Worm (Caenorhabditis elegans) whole organism, L1 larva: ENCODE measurements around the gene dyla-1.

Source experiments
- C04F5.9 ChIP-seq: sonication (generic microtip); optimal IDR thresholded peaks from 2 replicates; lab custom pipeline; 2016; ENCODE audit warnings: missing genetic modification characterization, missing compliant biosample characterization
- F16B12.6 ChIP-seq: fragments of 150-350 bp; optimal IDR thresholded peaks from 2 replicates; lab custom pipeline; 2014; ENCODE audit warnings: missing biosample characterization, missing genetic modification characterization
- alr-1 ChIP-seq: fragments of 200-800 bp; sonication (Bioruptor generic); optimal IDR thresholded peaks from 2 replicates; lab custom pipeline; 2018; ENCODE audit warnings: borderline replicate concordance, mild to moderate bottlenecking, missing genetic modification characterization, missing compliant biosample characterization
- ama-1 ChIP-seq: fragments of 150-350 bp; optimal IDR thresholded peaks from 2 replicates; lab custom pipeline; 2014
- ceh-63 ChIP-seq: fragments of 200-800 bp; sonication (Bioruptor generic); optimal IDR thresholded peaks from 2 replicates; lab custom pipeline; 2018; ENCODE audit warnings: mild to moderate bottlenecking, missing genetic modification characterization, missing compliant biosample characterization
- ceh-82 ChIP-seq, 3 experiments: fragments of 150-350 bp in 1 of 3; sonication (generic microtip) in 2 of 3; optimal IDR thresholded peaks; 2 replicates each; lab custom pipeline; 2014 to 2017; ENCODE audit warnings: missing biosample characterization in 3 of 3, missing genetic modification characterization in 3 of 3
- ceh-88 ChIP-seq: fragments of 200-800 bp; sonication (Bioruptor generic); IDR thresholded peaks from 2 replicates; pipeline ENCODE4 v1.3.6; 2022; ENCODE audit warnings: missing genetic modification characterization, missing compliant biosample characterization
- ces-1 ChIP-seq: fragments of 150-350 bp; optimal IDR thresholded peaks from 2 replicates; lab custom pipeline; 2014; ENCODE audit warnings: missing biosample characterization, missing genetic modification reagents, missing genetic modification characterization
- dpl-1 ChIP-seq, 3 experiments: fragments of 150-350 bp in 2 of 3; sonication (generic microtip) in 1 of 3; optimal IDR thresholded peaks; 2 replicates each; lab custom pipeline; 2014 to 2017; ENCODE audit warnings: missing biosample characterization in 3 of 3, missing genetic modification characterization in 3 of 3, missing genetic modification reagents in 3 of 3
- dsc-1 ChIP-seq: sonication (generic microtip); optimal IDR thresholded peaks from 2 replicates; lab custom pipeline; 2016; ENCODE audit warnings: mild to moderate bottlenecking, missing genetic modification characterization, missing compliant biosample characterization
- efl-3 ChIP-seq: fragments of 200-800 bp; sonication (Bioruptor generic); optimal IDR thresholded peaks from 2 replicates; lab custom pipeline; 2018; ENCODE audit warnings: mild to moderate bottlenecking, missing genetic modification characterization, missing compliant biosample characterization
- egl-13 ChIP-seq: sonication (generic microtip); optimal IDR thresholded peaks from 2 replicates; lab custom pipeline; 2016; ENCODE audit warnings: missing genotype, missing genetic modification reagents, missing genetic modification characterization, missing compliant biosample characterization
- egl-27 ChIP-seq, 2 experiments: fragments of 150-350 bp in 1 of 2; sonication (generic microtip); optimal IDR thresholded peaks; 3 replicates each; lab custom pipeline; 2017 to 2018; ENCODE audit warnings: missing biosample characterization in 2 of 2, missing genetic modification characterization in 2 of 2, missing genetic modification reagents in 2 of 2
- elt-2 ChIP-seq: sonication (generic microtip); optimal IDR thresholded peaks from 2 replicates; lab custom pipeline; 2016; ENCODE audit warnings: missing genetic modification characterization, mild to moderate bottlenecking, inconsistent platforms, missing compliant biosample characterization, missing genetic modification reagents
- fkh-10 ChIP-seq: sonication (generic microtip); optimal IDR thresholded peaks from 2 replicates; lab custom pipeline; 2017; ENCODE audit warnings: missing biosample characterization, missing genetic modification reagents, missing genetic modification characterization
- fkh-4 ChIP-seq: sonication (generic microtip); optimal IDR thresholded peaks from 2 replicates; lab custom pipeline; 2016; ENCODE audit warnings: missing compliant biosample characterization, missing genetic modification characterization, borderline replicate concordance
- fkh-8 ChIP-seq: sonication (generic microtip); optimal IDR thresholded peaks from 2 replicates; lab custom pipeline; 2016; ENCODE audit warnings: mild to moderate bottlenecking, missing genetic modification characterization, missing compliant biosample characterization
- fos-1 ChIP-seq: fragments of 150-350 bp; optimal IDR thresholded peaks from 2 replicates; lab custom pipeline; 2014; ENCODE audit warnings: missing biosample characterization, missing genetic modification characterization
- grh-1 ChIP-seq: fragments of 200-800 bp; sonication (Bioruptor generic); IDR thresholded peaks from 2 replicates; pipeline ENCODE4 v1.3.6; 2022; ENCODE audit warnings: missing genetic modification reagents, missing genetic modification characterization, missing compliant biosample characterization
- hlh-4 ChIP-seq: sonication (generic microtip); optimal IDR thresholded peaks from 2 replicates; lab custom pipeline; 2016; ENCODE audit warnings: mild to moderate bottlenecking, missing genetic modification characterization, missing compliant biosample characterization
- hpl-2 ChIP-seq: fragments of 150-350 bp; optimal IDR thresholded peaks from 2 replicates; lab custom pipeline; 2014; ENCODE audit warnings: missing biosample characterization, missing genetic modification reagents, missing genetic modification characterization
- irx-1 ChIP-seq: sonication (generic microtip); optimal IDR thresholded peaks from 2 replicates; lab custom pipeline; 2016; ENCODE audit warnings: missing genetic modification characterization, missing compliant biosample characterization
- isw-1 ChIP-seq: fragments of 200-800 bp; sonication (Bioruptor generic); IDR thresholded peaks from 2 replicates; pipeline ENCODE4 v1.3.6; 2022; ENCODE audit warnings: missing genetic modification characterization, missing compliant biosample characterization
- jun-1 ChIP-seq: fragments of 150-350 bp; optimal IDR thresholded peaks from 2 replicates; lab custom pipeline; 2014; ENCODE audit warnings: missing biosample characterization, missing genetic modification reagents, missing genetic modification characterization
- lin-14 ChIP-seq: fragments of 200-800 bp; sonication (Bioruptor generic); optimal IDR thresholded peaks from 2 replicates; lab custom pipeline; 2018; ENCODE audit warnings: mild to moderate bottlenecking, missing genetic modification characterization, moderate library complexity, missing compliant biosample characterization
- lin-15B ChIP-seq: fragments of 150-350 bp; sonication (generic microtip); optimal IDR thresholded peaks from 3 replicates; lab custom pipeline; 2014; ENCODE audit warnings: missing biosample characterization, missing genetic modification characterization
- lir-3 ChIP-seq: sonication (generic microtip); optimal IDR thresholded peaks from 2 replicates; lab custom pipeline; 2016; ENCODE audit warnings: mild to moderate bottlenecking, missing genetic modification characterization, moderate library complexity, missing compliant biosample characterization; ENCODE audit not compliant: poor library complexity
- mab-9 ChIP-seq: fragments of 200-800 bp; sonication (Bioruptor generic); IDR thresholded peaks from 2 replicates; pipeline ENCODE4 v1.3.6; 2022; ENCODE audit warnings: missing genetic modification reagents, missing genetic modification characterization, missing compliant biosample characterization
- mdl-1 ChIP-seq, 2 experiments: fragments of 150-350 bp; optimal IDR thresholded peaks; 2 replicates each; lab custom pipeline; 2014 to 2017; ENCODE audit warnings: missing biosample characterization in 2 of 2, missing genetic modification characterization in 2 of 2, inconsistent platforms in 1 of 2
- nhr-11 ChIP-seq: fragments of 150-350 bp; optimal IDR thresholded peaks from 2 replicates; lab custom pipeline; 2014; ENCODE audit warnings: missing biosample characterization, missing genetic modification characterization
- nhr-12 ChIP-seq: sonication (generic microtip); optimal IDR thresholded peaks from 2 replicates; lab custom pipeline; 2017; ENCODE audit warnings: missing biosample characterization, missing genetic modification characterization
- nhr-237 ChIP-seq: fragments of 150-350 bp; optimal IDR thresholded peaks from 2 replicates; lab custom pipeline; 2014; ENCODE audit warnings: missing biosample characterization, missing genetic modification characterization
- nhr-28 ChIP-seq: fragments of 150-350 bp; optimal IDR thresholded peaks from 2 replicates; lab custom pipeline; 2014; ENCODE audit warnings: missing biosample characterization, missing genetic modification characterization
- nhr-47 ChIP-seq: sonication (generic microtip); optimal IDR thresholded peaks from 2 replicates; lab custom pipeline; 2016; ENCODE audit warnings: mild to moderate bottlenecking, missing genetic modification characterization, moderate library complexity, missing compliant biosample characterization
- nhr-77 ChIP-seq: fragments of 150-350 bp; optimal IDR thresholded peaks from 2 replicates; lab custom pipeline; 2014; ENCODE audit warnings: missing biosample characterization, missing genetic modification characterization
- nhr-84 ChIP-seq: sonication (generic microtip); optimal IDR thresholded peaks from 2 replicates; lab custom pipeline; 2017; ENCODE audit warnings: missing biosample characterization, missing genetic modification characterization
- nhr-85 ChIP-seq: sonication (generic microtip); peaks from one replicate; lab custom pipeline; 2016; ENCODE audit warnings: missing genetic modification characterization, inconsistent platforms, missing compliant biosample characterization
- nhr-90 ChIP-seq: sonication (generic microtip); optimal IDR thresholded peaks from 2 replicates; lab custom pipeline; 2016; ENCODE audit warnings: mild to moderate bottlenecking, missing genetic modification characterization, missing compliant biosample characterization; ENCODE audit not compliant: poor library complexity
- pag-3 ChIP-seq: sonication (generic microtip); optimal IDR thresholded peaks from 2 replicates; lab custom pipeline; 2017; ENCODE audit warnings: missing genetic modification characterization, mild to moderate bottlenecking, missing compliant biosample characterization, antibody characterized with exemption, borderline replicate concordance; ENCODE audit not compliant: insufficient read depth
- pax-3 ChIP-seq: fragments of 200-800 bp; sonication (Bioruptor generic); optimal IDR thresholded peaks from 2 replicates; lab custom pipeline; 2018; ENCODE audit warnings: mild to moderate bottlenecking, missing genetic modification characterization, moderate library complexity, missing compliant biosample characterization
- rnt-1 ChIP-seq: sonication (generic microtip); optimal IDR thresholded peaks from 2 replicates; lab custom pipeline; 2016; ENCODE audit warnings: mild to moderate bottlenecking, missing genetic modification characterization, moderate library complexity, missing compliant biosample characterization
- sptf-1 ChIP-seq: fragments of 150-350 bp; optimal IDR thresholded peaks from 2 replicates; lab custom pipeline; 2014; ENCODE audit warnings: missing biosample characterization, missing genetic modification characterization
- swsn-7 ChIP-seq: sonication (generic microtip); optimal IDR thresholded peaks from 2 replicates; lab custom pipeline; 2016; ENCODE audit warnings: missing genetic modification characterization, missing compliant biosample characterization
- tbx-2 ChIP-seq: sonication (generic microtip); optimal IDR thresholded peaks from 2 replicates; lab custom pipeline; 2016; ENCODE audit warnings: missing genetic modification characterization, missing compliant biosample characterization
- unc-130 ChIP-seq: fragments of 150-350 bp; optimal IDR thresholded peaks from 2 replicates; lab custom pipeline; 2017; ENCODE audit warnings: missing biosample characterization, missing genetic modification characterization, inconsistent platforms
- vab-15 ChIP-seq: sonication (generic microtip); optimal IDR thresholded peaks from 2 replicates; lab custom pipeline; 2017; ENCODE audit warnings: missing genotype, mild to moderate bottlenecking, missing genetic modification characterization, missing compliant biosample characterization
- xbp-1 ChIP-seq: sonication (generic microtip); optimal IDR thresholded peaks from 2 replicates; lab custom pipeline; 2016; ENCODE audit warnings: missing genetic modification characterization, missing compliant biosample characterization
- zag-1 ChIP-seq: fragments of 150-350 bp; optimal IDR thresholded peaks from 2 replicates; lab custom pipeline; 2014; ENCODE audit warnings: missing biosample characterization, missing genetic modification characterization
- zip-4 ChIP-seq: fragments of 200-800 bp; sonication (Bioruptor generic); optimal IDR thresholded peaks from 2 replicates; lab custom pipeline; 2018; ENCODE audit warnings: mild to moderate bottlenecking, missing genetic modification characterization, moderate library complexity, missing compliant biosample characterization
- ztf-11 ChIP-seq, 2 experiments: sonication (generic microtip); optimal IDR thresholded peaks; 2 replicates each; lab custom pipeline; 2016 to 2017; ENCODE audit warnings: missing genetic modification characterization in 2 of 2, missing biosample characterization in 1 of 2, missing compliant biosample characterization in 1 of 2

The dyla-1 gene

ce11 chrX:16795978-16796377 is 44.9 kb upstream of the dyla-1 start, which contains the start of gene aak-2:
Gene aak-2, plus strand, starts transcription at chrX:16796087.
- TF ChIP-seq lin-14 (GFP tag; lab: Kevin White, UChicago), result peak; percentile 33
- no peak for TF ChIP-seq tbx-2 (tag; lab: Kevin White, UChicago)
- no peak for TF ChIP-seq nhr-84 (tag; lab: Kevin White, UChicago)
- peak; percentile 76 for TF ChIP-seq nhr-85 (tag; lab: Kevin White, UChicago)

ce11 chrX:16796826-16797225 is 44.0 kb upstream of the dyla-1 start:
- TF ChIP-seq zip-4 (GFP tag; lab: Kevin White, UChicago) (peak; percentile 46), swsn-7 (tag; lab: Kevin White, UChicago) (peak; percentile 92), irx-1 (peak; percentile 74), nhr-85 (tag; lab: Kevin White, UChicago) (peak; percentile 96), jun-1 (tag; lab: Kevin White, UChicago) (peak; percentile 81), mdl-1 (tag; optimal IDR thresholded peaks at IDR 0.05; lab: Kevin White, UChicago) (peak; percentile 55 to 99), lir-3 (tag; lab: Kevin White, UChicago) (peak; percentile 69), ces-1 (GFP tag; lab: Kevin White, UChicago) (no peak), grh-1 (peak; percentile 65), hlh-4 (tag; lab: Kevin White, UChicago) (no peak), dpl-1 (GFP tag; optimal IDR thresholded peaks at IDR 0.05; lab: Kevin White, UChicago) (peak; percentile 59 to 65 (median 61)), egl-27 (tag; optimal IDR thresholded peaks at IDR 0.05; lab: Kevin White, UChicago) (peak; percentile 69 to 77), vab-15 (peak; percentile 80), fkh-10 (GFP tag; lab: Kevin White, UChicago) (peak; percentile 98), sptf-1 (no peak), nhr-77 (tag; lab: Kevin White, UChicago) (peak; percentile 75), elt-2 (tag; lab: Kevin White, UChicago) (peak; percentile 66), ceh-88 (GFP tag; lab: Robert Waterston, UW) (peak; percentile 84), C04F5.9 (tag; lab: Kevin White, UChicago) (no peak), zag-1 (no peak), nhr-47 (tag; lab: Kevin White, UChicago) (peak; percentile 91), efl-3 (no peak), hpl-2 (peak; percentile 80), nhr-11 (tag; lab: Kevin White, UChicago) (peak; percentile 85), fkh-8 (tag; lab: Kevin White, UChicago) (peak; percentile 98), lin-15B (tag; lab: Kevin White, UChicago) (peak; percentile 23), ama-1 (peak; percentile 34), dsc-1 (tag; lab: Kevin White, UChicago) (peak; percentile 86), isw-1 (GFP tag; lab: Robert Waterston, UW) (peak; percentile 68), egl-13 (tag; lab: Kevin White, UChicago) (peak; percentile 90), nhr-28 (no peak), ceh-63 (GFP tag; lab: Kevin White, UChicago) (no peak), ztf-11 (tag; optimal IDR thresholded peaks at IDR 0.05; lab: Kevin White, UChicago) (peak in 1 of 2 experiments; percentile 54), rnt-1 (peak; percentile 86), pax-3 (tag; lab: Kevin White, UChicago) (peak; percentile 80), nhr-237 (tag; lab: Kevin White, UChicago) (peak; percentile 66), F16B12.6 (tag; lab: Kevin White, UChicago) (no peak), unc-130 (tag; lab: Kevin White, UChicago) (peak; percentile 90), nhr-90 (tag; lab: Kevin White, UChicago) (peak; percentile 89), pag-3 (tag; lab: Kevin White, UChicago) (no peak), ceh-82 (tag; optimal IDR thresholded peaks at IDR 0.05; lab: Kevin White, UChicago) (peak; percentile 72 to 86 (median 81)), fkh-4 (tag; lab: Kevin White, UChicago) (no peak), fos-1 (peak; percentile 74), xbp-1 (tag; lab: Kevin White, UChicago) (peak; percentile 88), mab-9 (peak; percentile 56; the same call in 1 of the 2 replicates), alr-1 (no peak), nhr-12 (tag; lab: Kevin White, UChicago) (no peak)
